Fruit fly (Drosophila melanogaster) whole organism, pupa: ENCODE measurements around the gene Ssl1.

Source experiments
- CG10348 ChIP-seq: fragments of 200-800 bp; sonication (Bioruptor generic); IDR thresholded peaks from 2 replicates; pipeline ENCODE4 v1.3.6; 2022; ENCODE audit warnings: missing biosample characterization, missing genetic modification characterization
- CG12605 ChIP-seq: fragments of 200-800 bp; sonication (Bioruptor generic); IDR thresholded peaks from 2 replicates; pipeline ENCODE4 v1.3.6; 2022; ENCODE audit warnings: missing biosample characterization, missing genetic modification characterization
- CG13204 ChIP-seq: fragments of 200-800 bp; sonication (Bioruptor generic); optimal IDR thresholded peaks from 2 replicates; lab custom pipeline; 2018; ENCODE audit warnings: missing biosample characterization, mild to moderate bottlenecking, missing genetic modification characterization, moderate library complexity
- CG14655 ChIP-seq: fragments of 200-800 bp; sonication (Bioruptor generic); optimal IDR thresholded peaks from 3 replicates; lab custom pipeline; 2017; ENCODE audit warnings: mild to moderate bottlenecking, missing biosample characterization, missing genetic modification reagents, missing genetic modification characterization
- CG15710 ChIP-seq: fragments of 200-800 bp; sonication (Bioruptor generic); optimal IDR thresholded peaks from 2 replicates; lab custom pipeline; 2018; ENCODE audit warnings: missing biosample characterization, mild to moderate bottlenecking, missing genetic modification characterization, moderate library complexity
- CG17806 ChIP-seq: fragments of 200-800 bp; sonication (Bioruptor generic); optimal IDR thresholded peaks from 2 replicates; lab custom pipeline; 2018; ENCODE audit warnings: missing biosample characterization, mild to moderate bottlenecking, missing genetic modification characterization, moderate library complexity
- CG32121 ChIP-seq: fragments of 200-800 bp; sonication (Bioruptor generic); IDR thresholded peaks from 2 replicates; pipeline ENCODE4 v1.3.6; 2022; ENCODE audit warnings: missing biosample characterization, missing genetic modification characterization
- CG34367 ChIP-seq: fragments of 200-800 bp; sonication (Bioruptor generic); optimal IDR thresholded peaks from 2 replicates; lab custom pipeline; 2018; ENCODE audit warnings: missing biosample characterization, mild to moderate bottlenecking, missing genetic modification characterization
- CG4496 ChIP-seq: fragments of 200-800 bp; sonication (Bioruptor generic); IDR thresholded peaks from 3 replicates; pipeline ENCODE4 v1.3.6; 2022; ENCODE audit warnings: missing biosample characterization, missing genetic modification characterization
- CG8159 ChIP-seq: fragments of 200-800 bp; sonication (Bioruptor generic); optimal IDR thresholded peaks from 3 replicates; lab custom pipeline; 2018; ENCODE audit warnings: missing biosample characterization, mild to moderate bottlenecking, missing genetic modification characterization, moderate library complexity
- CG8301 ChIP-seq: fragments of 200-800 bp; sonication (Bioruptor generic); optimal IDR thresholded peaks from 2 replicates; lab custom pipeline; 2018; ENCODE audit warnings: missing biosample characterization, mild to moderate bottlenecking, missing genetic modification characterization
- CG9948 ChIP-seq: fragments of 200-800 bp; sonication (Bioruptor generic); optimal IDR thresholded peaks from 2 replicates; lab custom pipeline; 2018; ENCODE audit warnings: missing biosample characterization, mild to moderate bottlenecking, missing genetic modification characterization, moderate library complexity
- D1 ChIP-seq: fragments of 200-800 bp; sonication (Bioruptor generic); optimal IDR thresholded peaks from 2 replicates; lab custom pipeline; 2018; ENCODE audit warnings: missing biosample characterization, mild to moderate bottlenecking, missing genetic modification characterization, moderate library complexity
- EcR ChIP-seq: fragments of 200-800 bp; sonication (Bioruptor generic); optimal IDR thresholded peaks from 3 replicates; lab custom pipeline; 2019; ENCODE audit warnings: missing biosample characterization, missing genetic modification characterization, mild to moderate bottlenecking, moderate library complexity, missing genetic modification reagents
- Ets98B ChIP-seq: fragments of 200-800 bp; sonication (Bioruptor generic); IDR thresholded peaks from 2 replicates; pipeline ENCODE4 v1.3.6; 2022; ENCODE audit warnings: missing biosample characterization, missing genetic modification characterization
- Pif1A ChIP-seq: fragments of 200-800 bp; sonication (Bioruptor generic); optimal IDR thresholded peaks from 3 replicates; lab custom pipeline; 2016; ENCODE audit warnings: missing biosample characterization, missing genetic modification characterization
- Pif1B ChIP-seq: fragments of 200-800 bp; sonication (Bioruptor generic); optimal IDR thresholded peaks from 3 replicates; lab custom pipeline; 2016; ENCODE audit warnings: missing biosample characterization, missing genetic modification characterization
- Snoo ChIP-seq: fragments of 200-800 bp; sonication (Bioruptor generic); optimal IDR thresholded peaks from 3 replicates; lab custom pipeline; 2017; ENCODE audit warnings: missing biosample characterization, mild to moderate bottlenecking, missing genetic modification characterization, inconsistent platforms
- fd96Ca ChIP-seq: fragments of 200-800 bp; sonication (Bioruptor generic); IDR thresholded peaks from 3 replicates; pipeline ENCODE4 v1.3.6; 2022; ENCODE audit warnings: missing biosample characterization, missing genetic modification characterization
- gl ChIP-seq: fragments of 200-800 bp; sonication (Bioruptor generic); optimal IDR thresholded peaks from 2 replicates; lab custom pipeline; 2018; ENCODE audit warnings: missing biosample characterization, mild to moderate bottlenecking, missing genetic modification characterization
- rn ChIP-seq: fragments of 200-800 bp; sonication (Bioruptor generic); IDR thresholded peaks from 2 replicates; pipeline ENCODE4 v1.3.6; 2022; ENCODE audit warnings: missing biosample characterization, missing genetic modification characterization

Ssl1 gene

DNA sequence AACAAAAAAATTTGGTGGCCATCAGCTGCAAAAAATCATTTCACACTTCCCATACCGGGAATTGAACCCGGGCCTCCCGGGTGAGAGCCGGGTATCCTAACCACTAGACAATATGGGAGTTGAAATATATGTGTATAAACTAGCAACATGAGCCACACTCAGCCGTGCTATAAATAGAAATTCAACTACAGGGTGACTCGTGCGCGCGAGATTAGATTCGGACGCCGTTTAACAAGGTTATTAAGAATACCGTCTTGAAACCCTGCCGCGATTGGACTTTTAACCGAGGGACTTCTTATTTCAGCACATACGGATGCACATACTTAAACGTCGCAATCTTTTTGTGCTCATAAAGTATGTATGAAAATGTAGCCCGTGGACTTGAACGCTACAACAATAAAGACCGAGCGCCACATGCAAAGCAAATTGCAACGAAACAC is 31.2 kb upstream of the Ssl1 start:
- peak; percentile 33; the same call in 1 of the 2 replicates for TF ChIP-seq CG12605 (GFP tag; lab: Robert Waterston, UW)
- TF ChIP-seq CG15710, result no peak
- 0 out of 3 replicates have a peak, but pooled peaks have one; percentile 27 for TF ChIP-seq fd96Ca (GFP tag; lab: Robert Waterston, UW)
- no peak for TF ChIP-seq CG32121 (GFP tag; lab: Robert Waterston, UW)
- peak; percentile 11 for TF ChIP-seq CG8159
- peak; percentile 26; the same call in 1 of the 2 replicates for TF ChIP-seq Ets98B
- no peak for TF ChIP-seq CG9948 (tag; lab: Kevin White, UChicago)
- no peak for TF ChIP-seq CG8301 (tag; lab: Kevin White, UChicago)
- no peak for TF ChIP-seq CG14655 (GFP tag; lab: Kevin White, UChicago)
- no peak for TF ChIP-seq CG10348 (GFP tag; lab: Robert Waterston, UW)
- peak; percentile 16 for TF ChIP-seq EcR (GFP tag; lab: Kevin White, UChicago)
- TF ChIP-seq CG13204 (GFP tag; lab: Kevin White, UChicago), result peak; percentile 24
- no peak for TF ChIP-seq CG17806 (tag; lab: Kevin White, UChicago)
- peak; percentile 64 for TF ChIP-seq gl (tag; lab: Kevin White, UChicago)
- TF ChIP-seq CG34367 (tag; lab: Kevin White, UChicago), result no peak
- peak; percentile 3 for TF ChIP-seq Snoo (tag; lab: Kevin White, UChicago)
- 0 out of 3 replicates have a peak, but pooled peaks have one; percentile 41 for TF ChIP-seq CG4496 (GFP tag; lab: Robert Waterston, UW)

DNA sequence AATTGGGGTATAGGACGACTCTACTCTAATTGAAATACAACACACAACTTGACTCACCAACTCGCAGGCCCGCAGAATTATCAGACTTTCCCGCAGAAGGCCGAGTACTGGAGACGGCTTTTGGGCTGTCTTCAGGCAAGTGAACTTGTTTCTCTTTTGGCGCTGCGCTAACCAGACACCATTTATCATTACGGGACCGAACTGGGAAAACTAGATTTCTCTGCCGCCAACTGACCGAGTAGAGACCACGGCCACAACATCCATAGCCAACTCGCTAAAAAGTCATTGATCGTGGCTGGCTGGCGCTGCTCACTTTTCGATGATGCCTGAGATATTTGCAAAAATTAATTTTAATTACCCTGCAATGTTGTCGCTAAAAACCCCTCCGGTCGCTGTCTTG is 29.9 kb upstream of the Ssl1 start:
- TF ChIP-seq rn (no peak), CG4496 (GFP tag; lab: Robert Waterston, UW) (0 out of 3 replicates have a peak, but pooled peaks have one; percentile 45), CG9948 (tag; lab: Kevin White, UChicago) (no peak), fd96Ca (GFP tag; lab: Robert Waterston, UW) (no peak), CG8159 (no peak), gl (tag; lab: Kevin White, UChicago) (no peak), Pif1A (GFP tag; lab: Kevin White, UChicago) (no peak), CG32121 (GFP tag; lab: Robert Waterston, UW) (no peak), EcR (GFP tag; lab: Kevin White, UChicago) (peak; percentile 64), CG8301 (tag; lab: Kevin White, UChicago) (no peak), Pif1B (GFP tag; lab: Kevin White, UChicago) (no peak)

DNA sequence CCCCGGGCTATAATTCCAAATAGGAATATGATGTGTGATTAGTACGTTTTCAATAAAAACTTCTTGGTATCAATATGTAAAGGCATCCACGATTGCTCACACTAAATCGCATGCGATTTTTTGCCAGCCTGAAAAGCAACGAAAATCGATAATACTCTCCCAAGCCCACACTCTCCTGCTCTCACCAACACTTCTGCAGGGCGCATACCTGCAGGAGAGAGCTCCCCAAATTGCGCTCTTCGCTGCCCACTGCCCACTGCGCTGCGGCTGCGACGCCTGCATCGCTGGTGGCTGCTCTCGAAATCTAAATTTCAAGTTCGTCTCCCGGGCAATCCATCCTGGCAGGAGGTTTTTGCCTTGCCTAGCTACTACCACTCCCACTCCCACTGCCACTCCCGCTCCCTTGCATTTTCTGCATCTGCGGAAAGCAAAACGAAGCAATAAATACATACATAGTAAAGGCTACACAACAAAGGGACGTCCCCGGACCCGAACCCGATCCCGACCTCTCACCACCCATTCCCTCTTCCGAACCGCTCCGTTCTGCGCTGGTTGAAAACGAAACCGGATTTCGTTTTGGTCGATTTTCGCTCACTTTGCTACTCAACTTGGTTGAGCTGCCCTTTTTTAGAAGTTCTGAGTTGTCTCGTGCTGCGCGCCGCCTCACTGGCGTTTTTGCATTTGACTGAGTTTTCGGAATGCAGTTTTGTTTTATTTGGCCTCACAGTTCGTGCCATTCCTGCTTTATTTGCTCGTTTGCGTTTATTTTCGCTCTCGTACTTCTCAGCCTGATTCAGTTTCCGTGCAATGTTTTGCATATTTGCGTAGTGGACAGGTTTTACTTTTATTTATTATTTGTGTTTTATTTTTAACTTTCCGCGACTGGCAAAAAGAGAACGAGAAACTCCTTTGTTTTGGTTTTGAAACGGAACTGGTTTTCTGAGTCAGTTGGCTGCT is 27.4 kb upstream of the Ssl1 start:
- TF ChIP-seq gl (tag; lab: Kevin White, UChicago), result peak; percentile 97
- no peak for TF ChIP-seq rn
- TF ChIP-seq D1, result peak; percentile 69
- peak; percentile 73 for TF ChIP-seq Snoo (tag; lab: Kevin White, UChicago)
- TF ChIP-seq CG14655 (GFP tag; lab: Kevin White, UChicago), result peak; percentile 63
- peak; percentile 29 for TF ChIP-seq CG32121 (GFP tag; lab: Robert Waterston, UW)
- peak; percentile 77 for TF ChIP-seq CG12605 (GFP tag; lab: Robert Waterston, UW)
- peak; percentile 91 for TF ChIP-seq EcR (GFP tag; lab: Kevin White, UChicago)
- TF ChIP-seq CG8301 (tag; lab: Kevin White, UChicago), result peak; percentile 23
- TF ChIP-seq CG15710, result peak; percentile 83
- no peak for TF ChIP-seq CG10348 (GFP tag; lab: Robert Waterston, UW)
- peak; percentile 74 for TF ChIP-seq CG17806 (tag; lab: Kevin White, UChicago)
- peak; percentile 54; the same call in 2 of the 3 replicates for TF ChIP-seq fd96Ca (GFP tag; lab: Robert Waterston, UW)
- no peak for TF ChIP-seq Ets98B
- peak; percentile 60 for TF ChIP-seq CG4496 (GFP tag; lab: Robert Waterston, UW)
- TF ChIP-seq CG8159, result peak; percentile 88
- peak; percentile 75 for TF ChIP-seq CG9948 (tag; lab: Kevin White, UChicago)
- TF ChIP-seq Pif1B (GFP tag; lab: Kevin White, UChicago), result peak; percentile 81
- peak; percentile 86 for TF ChIP-seq CG34367 (tag; lab: Kevin White, UChicago)
- peak; percentile 90 for TF ChIP-seq CG13204 (GFP tag; lab: Kevin White, UChicago)
- peak; percentile 80 for TF ChIP-seq Pif1A (GFP tag; lab: Kevin White, UChicago)

DNA sequence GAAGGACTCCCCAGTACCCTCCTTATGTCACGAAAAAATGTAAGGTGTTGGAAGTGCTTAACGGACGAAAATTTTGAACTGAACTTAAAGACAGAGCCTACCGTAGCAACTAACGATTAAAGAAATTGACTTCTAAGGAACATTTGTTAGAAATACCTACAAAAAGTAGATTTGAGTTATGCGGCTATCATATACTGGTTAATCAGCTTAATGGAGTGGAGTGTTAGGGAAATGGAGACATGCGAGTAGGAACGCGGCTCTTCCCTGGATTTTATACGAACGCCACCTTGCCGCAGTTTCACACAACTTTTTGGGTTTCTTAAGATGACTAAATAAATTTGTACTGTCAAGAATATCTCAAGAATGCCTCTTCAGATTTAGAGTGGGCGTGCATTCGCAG is 25.5 kb upstream of the Ssl1 start, which contains the start of gene CG32462:
TSS of gene CG32462 (minus strand) at position 101 of the 400 bp plus-strand sequence.
- no peak for TF ChIP-seq Pif1B (GFP tag; lab: Kevin White, UChicago)
- TF ChIP-seq Snoo (tag; lab: Kevin White, UChicago), result no peak
- no peak for TF ChIP-seq CG14655 (GFP tag; lab: Kevin White, UChicago)
- no peak for TF ChIP-seq CG15710
- TF ChIP-seq D1, result no peak
- TF ChIP-seq CG34367 (tag; lab: Kevin White, UChicago), result no peak
- no peak for TF ChIP-seq CG12605 (GFP tag; lab: Robert Waterston, UW)
- TF ChIP-seq CG10348 (GFP tag; lab: Robert Waterston, UW), result no peak
- TF ChIP-seq Pif1A (GFP tag; lab: Kevin White, UChicago), result no peak
- no peak for TF ChIP-seq fd96Ca (GFP tag; lab: Robert Waterston, UW)
- TF ChIP-seq CG9948 (tag; lab: Kevin White, UChicago), result no peak
- no peak for TF ChIP-seq CG4496 (GFP tag; lab: Robert Waterston, UW)
- TF ChIP-seq EcR (GFP tag; lab: Kevin White, UChicago), result no peak
- no peak for TF ChIP-seq CG17806 (tag; lab: Kevin White, UChicago)
- no peak for TF ChIP-seq CG13204 (GFP tag; lab: Kevin White, UChicago)
